Fruit fly (Drosophila melanogaster) whole organism, embryonic: ENCODE results near the gene TfIIS.
A peak's percentile ranks its signal among the peaks of the same experiment; 100 is the strongest.

Experiments used
- Asciz ChIP-seq: fragments of 200-800 bp; sonication (Bioruptor generic); optimal IDR thresholded peaks from 2 replicates; lab custom pipeline; 2017; ENCODE audit warnings: missing biosample characterization, mild to moderate bottlenecking, missing genetic modification characterization, missing genetic modification reagents
- CG11504 ChIP-seq: fragments of 200-800 bp; sonication (Bioruptor generic); optimal IDR thresholded peaks from 3 replicates; lab custom pipeline; 2019; ENCODE audit warnings: missing biosample characterization, mild to moderate bottlenecking, missing genetic modification characterization, moderate library complexity
- CG11695 ChIP-seq: fragments of 200-800 bp; sonication (Bioruptor generic); IDR thresholded peaks from 3 replicates; pipeline ENCODE4 v1.3.6; 2022; ENCODE audit warnings: missing biosample characterization, missing genetic modification characterization
- CG12391 ChIP-seq: fragments of 200-800 bp; sonication (Bioruptor generic); optimal IDR thresholded peaks from 3 replicates; lab custom pipeline; 2018; ENCODE audit warnings: missing biosample characterization, mild to moderate bottlenecking, missing genetic modification characterization, moderate library complexity
- CG12942 ChIP-seq: fragments of 200-800 bp; sonication (Bioruptor generic); optimal IDR thresholded peaks from 3 replicates; lab custom pipeline; 2016; ENCODE audit warnings: missing biosample characterization, missing genetic modification characterization
- CG13775 ChIP-seq: fragments of 200-800 bp; sonication (Bioruptor generic); optimal IDR thresholded peaks from 3 replicates; lab custom pipeline; 2017; ENCODE audit warnings: missing biosample characterization, mild to moderate bottlenecking, missing genetic modification characterization
- CG16813 ChIP-seq: fragments of 200-800 bp; sonication (Bioruptor generic); IDR thresholded peaks from 3 replicates; pipeline ENCODE4 v1.3.6; 2022; ENCODE audit warnings: missing biosample characterization, missing genetic modification characterization; ENCODE audit not compliant: partially characterized antibody
- CG1832 ChIP-seq: fragments of 200-800 bp; sonication (Bioruptor generic); optimal IDR thresholded peaks from 2 replicates; lab custom pipeline; 2017; ENCODE audit warnings: missing biosample characterization, mild to moderate bottlenecking, missing genetic modification characterization, inconsistent platforms
- CG2120 ChIP-seq: fragments of 200-800 bp; sonication (Bioruptor generic); optimal IDR thresholded peaks from 3 replicates; lab custom pipeline; 2016; ENCODE audit warnings: missing biosample characterization, missing genetic modification characterization
- CG3065 ChIP-seq: fragments of 200-800 bp; sonication (Bioruptor generic); optimal IDR thresholded peaks from 2 replicates; lab custom pipeline; 2016; ENCODE audit warnings: missing biosample characterization, missing genetic modification characterization
- CG32772 ChIP-seq: fragments of 200-800 bp; sonication (Bioruptor generic); IDR thresholded peaks from 2 replicates; pipeline ENCODE4 v1.3.6; 2022; ENCODE audit warnings: missing biosample characterization, missing genetic modification characterization
- CG33213 ChIP-seq: fragments of 200-800 bp; sonication (Bioruptor generic); optimal IDR thresholded peaks from 3 replicates; lab custom pipeline; 2016; ENCODE audit warnings: missing biosample characterization, missing genetic modification characterization
- CG33557 ChIP-seq: fragments of 200-800 bp; sonication (Bioruptor generic); optimal IDR thresholded peaks from 2 replicates; lab custom pipeline; 2019; ENCODE audit warnings: missing biosample characterization, mild to moderate bottlenecking, missing genetic modification characterization, moderate library complexity
- CG3995 ChIP-seq: fragments of 200-800 bp; sonication (Bioruptor generic); optimal IDR thresholded peaks from 3 replicates; lab custom pipeline; 2016; ENCODE audit warnings: missing biosample characterization, missing genetic modification characterization
- CG4707 ChIP-seq: fragments of 200-800 bp; sonication (Bioruptor generic); optimal IDR thresholded peaks from 2 replicates; lab custom pipeline; 2018; ENCODE audit warnings: missing biosample characterization, mild to moderate bottlenecking, missing genetic modification characterization, moderate library complexity
- CG7556 ChIP-seq: fragments of 200-800 bp; sonication (Bioruptor generic); optimal IDR thresholded peaks from 2 replicates; lab custom pipeline; 2017; ENCODE audit warnings: missing biosample characterization, mild to moderate bottlenecking, missing genetic modification characterization
- CG8388 ChIP-seq: fragments of 200-800 bp; sonication (Bioruptor generic); optimal IDR thresholded peaks from 2 replicates; lab custom pipeline; 2019; ENCODE audit warnings: missing biosample characterization, mild to moderate bottlenecking, missing genetic modification characterization, moderate library complexity
- CG9727 ChIP-seq: fragments of 200-800 bp; sonication (Bioruptor generic); optimal IDR thresholded peaks from 3 replicates; lab custom pipeline; 2017; ENCODE audit warnings: missing biosample characterization, mild to moderate bottlenecking, missing genetic modification characterization
- Dbx ChIP-seq: fragments of 200-800 bp; sonication (Bioruptor generic); IDR thresholded peaks from 3 replicates; pipeline ENCODE4 v1.3.6; 2022; ENCODE audit warnings: missing biosample characterization, missing genetic modification characterization
- Dfd ChIP-seq, 2 experiments: fragments of >200 bp; optimal IDR thresholded peaks; 2 replicates each; lab custom pipeline; 2017; ENCODE audit warnings: missing biosample characterization in 2 of 2, missing genetic modification characterization in 2 of 2
- Gsc ChIP-seq: fragments of 200-800 bp; sonication (Bioruptor generic); IDR thresholded peaks from 2 replicates; pipeline ENCODE4 v1.3.6; 2022; ENCODE audit warnings: missing biosample characterization, missing genetic modification characterization
- H2.0 ChIP-seq: fragments of 200-800 bp; sonication (Bioruptor generic); IDR thresholded peaks from 2 replicates; pipeline ENCODE4 v1.3.6; 2022; ENCODE audit warnings: missing biosample characterization, missing genetic modification characterization
- Lim3 ChIP-seq: fragments of 200-800 bp; sonication (Bioruptor generic); IDR thresholded peaks from 2 replicates; pipeline ENCODE4 v1.3.6; 2022; ENCODE audit warnings: missing biosample characterization, missing genetic modification characterization
- MBD-R2 ChIP-seq: fragments of 200-800 bp; sonication (Bioruptor generic); IDR thresholded peaks from 2 replicates; pipeline ENCODE4 v1.3.6; 2022; ENCODE audit warnings: missing biosample characterization, missing genetic modification characterization
- NC2α ChIP-seq: fragments of 200-800 bp; sonication (Bioruptor generic); optimal IDR thresholded peaks from 2 replicates; lab custom pipeline; 2016; ENCODE audit warnings: missing biosample characterization, missing genetic modification characterization
- NK7.1 ChIP-seq: fragments of 200-800 bp; sonication (Bioruptor generic); optimal IDR thresholded peaks from 3 replicates; lab custom pipeline; 2016; ENCODE audit warnings: missing biosample characterization, missing genetic modification characterization
- Sry-β ChIP-seq: fragments of 200-800 bp; sonication (Bioruptor generic); optimal IDR thresholded peaks from 2 replicates; lab custom pipeline; 2018; ENCODE audit warnings: missing biosample characterization, mild to moderate bottlenecking, missing genetic modification characterization, moderate library complexity
- cg ChIP-seq: fragments of 200-800 bp; sonication (Bioruptor generic); optimal IDR thresholded peaks from 3 replicates; lab custom pipeline; 2019; ENCODE audit warnings: missing biosample characterization, mild to moderate bottlenecking, missing genetic modification characterization, moderate library complexity
- chn ChIP-seq: fragments of 200-800 bp; sonication (Bioruptor generic); optimal IDR thresholded peaks from 2 replicates; lab custom pipeline; 2016; ENCODE audit warnings: missing biosample characterization, missing genetic modification characterization
- corto ChIP-seq: fragments of 200-800 bp; sonication (Bioruptor generic); optimal IDR thresholded peaks from 2 replicates; lab custom pipeline; 2016; ENCODE audit warnings: missing biosample characterization, mild to moderate bottlenecking, missing genetic modification characterization, moderate library complexity
- crp ChIP-seq, 2 experiments: fragments of 200-800 bp; sonication (Bioruptor generic); optimal IDR thresholded peaks; 2 replicates in 1 of 2; 3 replicates in 1 of 2; lab custom pipeline; 2017; ENCODE audit warnings: missing biosample characterization in 2 of 2, missing genetic modification characterization in 2 of 2, mild to moderate bottlenecking in 1 of 2, moderate library complexity in 1 of 2
- dimm ChIP-seq: fragments of 200-800 bp; sonication (Bioruptor generic); IDR thresholded peaks from 2 replicates; pipeline ENCODE4 v1.3.6; 2022; ENCODE audit warnings: missing biosample characterization, missing genetic modification characterization
- emc ChIP-seq: fragments of 200-800 bp; sonication (Bioruptor generic); optimal IDR thresholded peaks from 2 replicates; lab custom pipeline; 2016; ENCODE audit warnings: missing biosample characterization, missing genetic modification characterization
- fd64A ChIP-seq: fragments of 200-800 bp; sonication (Bioruptor generic); optimal IDR thresholded peaks from 3 replicates; lab custom pipeline; 2018; ENCODE audit warnings: missing biosample characterization, mild to moderate bottlenecking, missing genetic modification characterization
- ftz-f1 ChIP-seq: fragments of 200-800 bp; sonication (Bioruptor generic); optimal IDR thresholded peaks from 2 replicates; lab custom pipeline; 2016; ENCODE audit warnings: missing biosample characterization, missing genetic modification characterization
- gcm ChIP-seq: fragments of 200-800 bp; sonication (Bioruptor generic); optimal IDR thresholded peaks from 2 replicates; lab custom pipeline; 2019; ENCODE audit warnings: missing biosample characterization, mild to moderate bottlenecking, missing genetic modification characterization, moderate library complexity
- gcm2 ChIP-seq: fragments of 200-800 bp; sonication (Bioruptor generic); optimal IDR thresholded peaks from 2 replicates; lab custom pipeline; 2016; ENCODE audit warnings: missing biosample characterization, missing genetic modification characterization
- gem ChIP-seq: fragments of 200-800 bp; sonication (Bioruptor generic); optimal IDR thresholded peaks from 2 replicates; lab custom pipeline; 2019; ENCODE audit warnings: missing biosample characterization, mild to moderate bottlenecking, missing genetic modification characterization, moderate library complexity
- grn ChIP-seq: fragments of 200-800 bp; sonication (Bioruptor generic); optimal IDR thresholded peaks from 3 replicates; lab custom pipeline; 2017; ENCODE audit warnings: missing biosample characterization, missing genetic modification characterization
- ind ChIP-seq: fragments of 200-800 bp; sonication (Bioruptor generic); optimal IDR thresholded peaks from 3 replicates; lab custom pipeline; 2016; ENCODE audit warnings: missing biosample characterization, missing genetic modification characterization
- jing ChIP-seq: fragments of 200-800 bp; sonication (Bioruptor generic); optimal IDR thresholded peaks from 2 replicates; lab custom pipeline; 2018; ENCODE audit warnings: missing biosample characterization, mild to moderate bottlenecking, missing genetic modification characterization
- knrl ChIP-seq: fragments of 200-800 bp; sonication (Bioruptor generic); IDR thresholded peaks from 3 replicates; pipeline ENCODE4 v1.3.6; 2022; ENCODE audit warnings: missing biosample characterization, missing genetic modification characterization; ENCODE audit not compliant: partially characterized antibody
- mld ChIP-seq: fragments of 200-800 bp; sonication (Bioruptor generic); IDR thresholded peaks from 3 replicates; pipeline ENCODE4 v1.3.6; 2022; ENCODE audit warnings: missing biosample characterization, missing genetic modification characterization; ENCODE audit not compliant: partially characterized antibody
- sisA ChIP-seq: fragments of 200-800 bp; sonication (Bioruptor generic); IDR thresholded peaks from 2 replicates; pipeline ENCODE4 v1.3.6; 2022; ENCODE audit warnings: missing biosample characterization, missing genetic modification characterization
- sqz ChIP-seq: fragments of 200-800 bp; sonication (Bioruptor generic); optimal IDR thresholded peaks from 3 replicates; lab custom pipeline; 2018; ENCODE audit warnings: missing biosample characterization, mild to moderate bottlenecking, missing genetic modification characterization
- sr ChIP-seq: fragments of 200-800 bp; sonication (Bioruptor generic); IDR thresholded peaks from 3 replicates; pipeline ENCODE4 v1.3.6; 2022; ENCODE audit warnings: missing biosample characterization, missing genetic modification characterization
- tna ChIP-seq: fragments of 200-800 bp; sonication (Bioruptor generic); IDR thresholded peaks from 2 replicates; pipeline ENCODE4 v1.3.6; 2022; ENCODE audit warnings: missing biosample characterization, missing genetic modification characterization; ENCODE audit not compliant: partially characterized antibody
- toy ChIP-seq: fragments of 200-800 bp; sonication (Bioruptor generic); IDR thresholded peaks from 2 replicates; pipeline ENCODE4 v1.3.6; 2022; ENCODE audit warnings: missing biosample characterization, missing genetic modification characterization
- vfl ChIP-seq: fragments of 200-800 bp; sonication (Bioruptor generic); optimal IDR thresholded peaks from 2 replicates; lab custom pipeline; 2016; ENCODE audit warnings: missing biosample characterization, missing genetic modification characterization
- zen ChIP-seq: fragments of 200-800 bp; sonication (Bioruptor generic); optimal IDR thresholded peaks from 3 replicates; lab custom pipeline; 2018; ENCODE audit warnings: missing biosample characterization, mild to moderate bottlenecking, missing genetic modification characterization, moderate library complexity
- zf30C ChIP-seq: fragments of 200-800 bp; sonication (Bioruptor generic); optimal IDR thresholded peaks from 3 replicates; lab custom pipeline; 2018; ENCODE audit warnings: missing biosample characterization, mild to moderate bottlenecking, missing genetic modification characterization

TfIIS gene

DNA sequence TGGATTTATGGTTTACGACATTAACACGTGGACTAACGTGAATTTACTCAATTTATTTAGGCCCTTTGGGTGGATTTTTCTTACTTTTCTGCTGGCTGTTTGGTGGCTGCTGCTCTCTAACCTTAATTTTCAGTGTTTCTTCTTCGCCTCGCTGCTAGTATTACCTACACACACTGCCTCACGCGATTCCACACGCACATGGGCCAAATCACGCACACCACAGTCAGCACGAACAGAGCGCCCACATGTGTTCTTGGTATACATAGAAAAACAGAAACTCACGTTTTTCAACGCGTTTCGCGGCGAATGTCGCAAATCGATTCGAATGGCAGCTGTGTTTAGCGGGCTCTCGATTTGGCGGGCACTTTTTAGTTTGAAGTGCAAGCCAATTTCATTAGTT is 7.3 kb upstream of the TfIIS start (continued):
- peak; percentile 89; the same call in 2 of the 3 replicates for TF ChIP-seq sr (GFP tag; lab: Robert Waterston, UW)
- TF ChIP-seq ftz-f1, result peak; percentile 71
- no peak for TF ChIP-seq CG1832 (GFP tag; lab: Kevin White, UChicago)
- TF ChIP-seq grn, result no peak
- peak; percentile 88 for TF ChIP-seq knrl (GFP tag; lab: Robert Waterston, UW)
- TF ChIP-seq CG13775, result no peak
- no peak for TF ChIP-seq ind (GFP tag; lab: Kevin White, UChicago)
- TF ChIP-seq NC2α (GFP tag; lab: Kevin White, UChicago), result no peak
- 0 out of 2 replicates have a peak, but pooled peaks have one; percentile 15 for TF ChIP-seq H2.0 (GFP tag; lab: Robert Waterston, UW)
- TF ChIP-seq Dfd (GFP tag; optimal IDR thresholded peaks at IDR 0.05; lab: Kevin White, UChicago), result no peak
- TF ChIP-seq Lim3, result no peak
- peak; percentile 93 for TF ChIP-seq gcm (GFP tag; lab: Kevin White, UChicago)
- no peak for TF ChIP-seq vfl (GFP tag; lab: Kevin White, UChicago)
- no peak for TF ChIP-seq emc
- peak; percentile 9 to 84 for TF ChIP-seq crp (GFP tag; optimal IDR thresholded peaks at IDR 0.05; lab: Kevin White, UChicago)
- no peak for TF ChIP-seq CG7556 (GFP tag; lab: Kevin White, UChicago)
- TF ChIP-seq gcm2, result no peak
- no peak for TF ChIP-seq sisA
- TF ChIP-seq tna (GFP tag; lab: Robert Waterston, UW), result peak; percentile 64
- TF ChIP-seq Gsc, result no peak
- peak; percentile 47 for TF ChIP-seq zen
- peak; percentile 9 for TF ChIP-seq Sry-β (GFP tag; lab: Kevin White, UChicago)
- no peak for TF ChIP-seq dimm (GFP tag; lab: Robert Waterston, UW)
- TF ChIP-seq NK7.1 (GFP tag; lab: Kevin White, UChicago), result no peak
- TF ChIP-seq CG4707 (GFP tag; lab: Kevin White, UChicago), result no peak
- no peak for TF ChIP-seq Asciz (GFP tag; lab: Kevin White, UChicago)
- TF ChIP-seq CG11695 (GFP tag; lab: Robert Waterston, UW), result no peak
- peak; percentile 62 for TF ChIP-seq CG16813 (GFP tag; lab: Robert Waterston, UW)
- peak; percentile 27 for TF ChIP-seq CG33557 (GFP tag; lab: Kevin White, UChicago)
- TF ChIP-seq corto (GFP tag; lab: Kevin White, UChicago), result no peak
- TF ChIP-seq CG33213 (GFP tag; lab: Kevin White, UChicago), result peak; percentile 49
- no peak for TF ChIP-seq CG12942 (GFP tag; lab: Kevin White, UChicago)
- TF ChIP-seq fd64A (GFP tag; lab: Kevin White, UChicago), result no peak
- peak; percentile 68 for TF ChIP-seq MBD-R2 (GFP tag; lab: Robert Waterston, UW)
- TF ChIP-seq chn, result peak; percentile 21
- TF ChIP-seq CG3065, result no peak
- TF ChIP-seq cg, result peak; percentile 98
- peak; percentile 96 for TF ChIP-seq CG8388 (GFP tag; lab: Kevin White, UChicago)
- TF ChIP-seq CG12391, result peak; percentile 58
- TF ChIP-seq jing (GFP tag; lab: Kevin White, UChicago), result no peak
- TF ChIP-seq Dbx, result peak; percentile 64; the same call in 2 of the 3 replicates
- TF ChIP-seq gem (tag; lab: Kevin White, UChicago), result peak; percentile 15
- TF ChIP-seq CG3995 (GFP tag; lab: Kevin White, UChicago), result peak; percentile 44
- TF ChIP-seq toy, result no peak
- peak; percentile 76 for TF ChIP-seq mld (GFP tag; lab: Robert Waterston, UW)
- peak; percentile 20 for TF ChIP-seq zf30C (GFP tag; lab: Kevin White, UChicago)
- no peak for TF ChIP-seq CG9727 (GFP tag; lab: Kevin White, UChicago)
- no peak for TF ChIP-seq CG32772 (GFP tag; lab: Robert Waterston, UW)
- TF ChIP-seq CG2120 (GFP tag; lab: Kevin White, UChicago), result peak; percentile 53
- TF ChIP-seq CG11504 (tag; lab: Kevin White, UChicago), result peak; percentile 51
- TF ChIP-seq sqz, result no peak
